Worm (Caenorhabditis elegans) whole organism, young adult: Measurements from ENCODE around the gene K09D9.3.

ENCODE experiments used
- Y56A3A.18 ChIP-seq: fragments of 200-800 bp; sonication (Bioruptor generic); IDR thresholded peaks from 2 replicates; pipeline ENCODE4 v1.3.6; 2022; ENCODE audit warnings: missing genetic modification reagents, missing genetic modification characterization, missing compliant biosample characterization
- ceh-100 ChIP-seq: fragments of 200-800 bp; sonication (Bioruptor generic); IDR thresholded peaks from 2 replicates; pipeline ENCODE4 v1.3.6; 2022; ENCODE audit warnings: missing genetic modification reagents, missing genetic modification characterization, missing compliant biosample characterization
- egrh-3 ChIP-seq: fragments of 200-800 bp; sonication (Bioruptor generic); IDR thresholded peaks from 2 replicates; pipeline ENCODE4 v1.3.6; 2022; ENCODE audit warnings: missing genetic modification reagents, missing genetic modification characterization, missing compliant biosample characterization
- ets-4 ChIP-seq: fragments of 200-800 bp; sonication (Bioruptor generic); optimal IDR thresholded peaks from 2 replicates; lab custom pipeline; 2018; ENCODE audit warnings: mild to moderate bottlenecking, missing genetic modification characterization, missing compliant biosample characterization
- lag-1 ChIP-seq: fragments of 200-800 bp; sonication (Bioruptor generic); IDR thresholded peaks from 2 replicates; pipeline ENCODE4 v1.3.6; 2022; ENCODE audit warnings: missing genetic modification reagents, missing genetic modification characterization, missing compliant biosample characterization
- nfya-1 ChIP-seq: sonication (generic microtip); optimal IDR thresholded peaks from 2 replicates; lab custom pipeline; 2017; ENCODE audit warnings: antibody characterized with exemption, missing compliant biosample characterization, missing genetic modification characterization, borderline replicate concordance; ENCODE audit not compliant: insufficient read depth
- nhr-27 ChIP-seq: fragments of 200-800 bp; sonication (Bioruptor generic); optimal IDR thresholded peaks from 2 replicates; lab custom pipeline; 2018; ENCODE audit warnings: mild to moderate bottlenecking, missing genetic modification characterization, moderate library complexity, missing compliant biosample characterization
- pbrm-1 ChIP-seq: fragments of 200-800 bp; sonication (Bioruptor generic); IDR thresholded peaks from 2 replicates; pipeline ENCODE4 v1.3.6; 2022; ENCODE audit warnings: missing genetic modification reagents, missing genetic modification characterization, missing compliant biosample characterization
- repo-1 ChIP-seq: sonication (generic microtip); optimal IDR thresholded peaks from 2 replicates; lab custom pipeline; 2017; ENCODE audit warnings: mild to moderate bottlenecking, missing genetic modification characterization, missing compliant biosample characterization
- unc-130 ChIP-seq: sonication (generic microtip); optimal IDR thresholded peaks from 2 replicates; lab custom pipeline; 2016; ENCODE audit warnings: missing genetic modification reagents, missing genetic modification characterization, missing compliant biosample characterization
- ztf-25 ChIP-seq: fragments of 200-800 bp; sonication (Bioruptor generic); IDR thresholded peaks from 2 replicates; pipeline ENCODE4 v1.3.6; 2022; ENCODE audit warnings: missing genetic modification reagents, missing genetic modification characterization, missing compliant biosample characterization

DNA sequence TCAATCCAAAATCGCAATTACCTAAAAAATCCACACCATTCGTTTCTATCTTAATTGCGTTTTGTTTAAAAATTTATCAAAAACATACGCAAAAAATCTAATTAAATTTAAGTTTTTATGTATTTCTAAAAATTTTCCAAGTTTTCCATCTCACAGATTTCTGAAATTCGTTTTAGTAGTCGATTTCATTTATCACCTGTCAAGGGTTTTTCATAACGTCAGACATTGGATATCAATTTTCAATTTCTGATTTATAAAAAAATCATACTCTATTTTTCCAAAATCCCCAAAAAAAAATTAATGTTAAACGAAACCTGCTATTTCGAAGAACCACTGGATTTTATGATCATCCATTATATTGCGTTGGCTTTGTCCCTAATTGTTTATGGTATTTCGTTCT is 9.1 kb upstream of the K09D9.3 start, which contains the start of gene srh-4:
- TF ChIP-seq egrh-3 (GFP tag; lab: Robert Waterston, UW) (no peak), Y56A3A.18 (GFP tag; lab: Robert Waterston, UW) (no peak), nhr-27 (no peak), ceh-100 (no peak), ztf-25 (GFP tag; lab: Robert Waterston, UW) (no peak), ets-4 (GFP tag; lab: Kevin White, UChicago) (no peak), nfya-1 (no peak), repo-1 (tag; lab: Kevin White, UChicago) (no peak), unc-130 (no peak), pbrm-1 (no peak), lag-1 (no peak)
